Fruit fly (Drosophila melanogaster): ENCODE data around the gene shakB.

DNA sequence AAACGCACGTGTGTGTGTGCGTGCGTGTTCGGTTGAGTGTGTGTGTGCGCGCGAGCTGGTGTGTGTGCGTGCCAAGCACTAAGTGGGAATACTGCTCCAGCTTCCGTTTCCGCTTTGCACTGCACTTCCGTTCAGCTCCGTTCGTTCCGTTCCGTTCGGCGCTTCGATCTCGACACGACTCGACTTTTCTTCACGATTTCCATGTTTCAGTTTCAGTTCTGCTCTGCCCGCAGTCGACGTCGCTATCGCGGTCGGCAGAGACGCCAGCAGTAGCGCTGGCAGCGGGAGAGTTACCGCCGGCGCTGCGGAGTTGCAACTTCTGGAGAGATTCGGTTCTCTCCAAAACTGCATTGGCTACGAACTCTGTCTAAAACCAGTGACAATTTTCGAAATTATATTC lies 3.1 kb downstream of the shakB start:
- TF ChIP-seq br (GFP tag; optimal IDR thresholded peaks at IDR 0.05) (no peak), psq (GFP tag; optimal IDR thresholded peaks at IDR 0.05) (no peak), CG9705 (GFP tag; optimal IDR thresholded peaks at IDR 0.05) (no peak)

Measured in whole organism, wandering third instar larva.